Fruit fly (Drosophila melanogaster): ENCODE data around the gene CG13775.
A peak's percentile ranks its signal among the peaks of the same experiment; 100 is the strongest.

CG13775 gene

DNA sequence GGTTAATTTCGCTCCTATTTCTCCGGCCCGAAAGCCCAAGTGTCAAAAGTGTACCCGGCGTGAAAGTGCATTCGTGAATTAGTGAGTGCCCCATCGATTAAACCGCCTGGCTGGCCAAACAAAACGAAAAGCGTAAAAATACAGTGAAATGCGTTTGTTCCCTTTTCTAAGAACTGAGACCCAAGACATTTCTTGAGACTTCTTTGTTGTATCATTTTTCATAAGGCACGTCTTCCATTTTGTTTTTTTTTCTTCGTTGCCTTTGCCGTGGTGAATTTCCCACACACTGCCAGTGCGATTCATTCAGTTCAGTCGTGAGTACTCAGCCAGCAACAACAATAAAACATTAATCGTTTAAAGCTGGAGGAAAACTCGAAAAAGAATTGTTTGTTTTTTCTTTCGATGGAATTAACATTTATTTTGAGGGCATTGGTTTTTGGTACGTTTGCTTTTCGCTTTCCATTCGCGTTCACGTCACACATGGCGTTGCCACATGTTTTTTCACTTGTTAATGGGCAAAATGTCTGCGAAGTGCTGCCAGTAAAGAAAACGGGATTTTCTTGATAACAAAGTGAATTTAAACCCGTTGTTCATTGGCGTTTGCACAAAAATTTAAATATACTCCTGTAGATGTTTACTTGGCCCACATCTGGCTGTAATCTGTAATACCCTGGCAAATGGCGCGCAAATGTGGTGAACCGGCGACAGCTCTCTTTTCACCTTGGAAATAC, 35.2 kb downstream of the CG13775 start (continued):
- TF ChIP-seq schlank (tag; optimal IDR thresholded peaks at IDR 0.05) (no peak), Adf1 (GFP tag; IDR thresholded peaks at IDR 0.05) (0 out of 2 replicates have a peak, but pooled peaks have one; percentile 3), pan (optimal IDR thresholded peaks at IDR 0.05) (no peak), pan (GFP tag; optimal IDR thresholded peaks at IDR 0.05 in 1 of 2, IDR thresholded peaks at IDR 0.05 in 1 of 2) (no peak), CG4617 (GFP tag; optimal IDR thresholded peaks at IDR 0.05; ENCODE audit: borderline replicate concordance) (no peak), CG31441 (GFP tag; IDR thresholded peaks at IDR 0.05) (no peak), amos (GFP tag; IDR thresholded peaks at IDR 0.05; ENCODE audit: partially characterized antibody) (no peak), CG14050 (GFP tag; IDR thresholded peaks at IDR 0.05) (no peak), Vsx1 (GFP tag; optimal IDR thresholded peaks at IDR 0.05) (no peak), CG18011 (GFP tag; optimal IDR thresholded peaks at IDR 0.05) (no peak), CG12219 (GFP tag; optimal IDR thresholded peaks at IDR 0.05) (no peak), sqz (GFP tag; optimal IDR thresholded peaks at IDR 0.05) (peak; percentile 65), CG14667 (GFP tag; IDR thresholded peaks at IDR 0.05) (no peak), Chrac-16 (GFP tag; optimal IDR thresholded peaks at IDR 0.05) (no peak), CG4854 (GFP tag; optimal IDR thresholded peaks at IDR 0.05) (no peak), CG11398 (GFP tag; optimal IDR thresholded peaks at IDR 0.05) (no peak), gcm2 (GFP tag; optimal IDR thresholded peaks at IDR 0.05) (no peak), ro (GFP tag; IDR thresholded peaks at IDR 0.05) (no peak), CG10979 (tag; optimal IDR thresholded peaks at IDR 0.05) (no peak), dati (GFP tag; IDR thresholded peaks at IDR 0.05) (no peak), E2f1 (GFP tag; IDR thresholded peaks at IDR 0.05) (peak; percentile 35; the same call in 1 of the 2 replicates), CG2712 (tag; optimal IDR thresholded peaks at IDR 0.05) (peak; percentile 13), Dbx (GFP tag; IDR thresholded peaks at IDR 0.05) (no peak), toy (GFP tag; IDR thresholded peaks at IDR 0.05) (no peak), sisA (GFP tag; IDR thresholded peaks at IDR 0.05) (no peak), lilli (GFP tag; optimal IDR thresholded peaks at IDR 0.05) (peak; percentile 37), CG4424 (GFP tag; optimal IDR thresholded peaks at IDR 0.05) (no peak), sna (GFP tag; IDR thresholded peaks at IDR 0.05; ENCODE audit: partially characterized antibody) (no peak), MBD-R2 (GFP tag; IDR thresholded peaks at IDR 0.05) (no peak), CG15601 (tag; optimal IDR thresholded peaks at IDR 0.05) (no peak), run (tag; optimal IDR thresholded peaks at IDR 0.05) (no peak), NC2β (GFP tag; optimal IDR thresholded peaks at IDR 0.05) (no peak), Pdp1 (GFP tag; optimal IDR thresholded peaks at IDR 0.05) (peak in 1 of 2 experiments; percentile 3), peb (GFP tag; IDR thresholded peaks at IDR 0.05) (no peak), CG8359 (GFP tag; optimal IDR thresholded peaks at IDR 0.05; ENCODE audit: borderline replicate concordance) (no peak), CG7357 (GFP tag; IDR thresholded peaks at IDR 0.05) (no peak), Xrp1 (GFP tag; IDR thresholded peaks at IDR 0.05) (no peak), Spps (tag; optimal IDR thresholded peaks at IDR 0.05) (no peak), HHEX (GFP tag; optimal IDR thresholded peaks at IDR 0.05) (no peak), Bdp1 (GFP tag; optimal IDR thresholded peaks at IDR 0.05) (no peak), lbe (GFP tag; optimal IDR thresholded peaks at IDR 0.05) (no peak), pnt (GFP tag; optimal IDR thresholded peaks at IDR 0.05) (no peak), CG14710 (tag; optimal IDR thresholded peaks at IDR 0.05) (peak; percentile 5), shn (GFP tag; optimal IDR thresholded peaks at IDR 0.05) (no peak), lov (optimal IDR thresholded peaks at IDR 0.05) (no peak), lov (GFP tag; IDR thresholded peaks at IDR 0.05) (no peak), sens (GFP tag) (peak; percentile 88), CG15011 (GFP tag; optimal IDR thresholded peaks at IDR 0.05) (no peak), CG32772 (GFP tag; IDR thresholded peaks at IDR 0.05) (peak; percentile 24; the same call in 1 of the 2 replicates), CG10321 (GFP tag; IDR thresholded peaks at IDR 0.05) (no peak), CG31365 (tag; optimal IDR thresholded peaks at IDR 0.05) (no peak)

Measured in whole organism, embryonic.